Fruit fly (Drosophila melanogaster) whole organism, prepupa: ENCODE results near the gene opm.
A peak's percentile ranks its signal among the peaks of the same experiment; 100 is the strongest.

Experiments
- Blimp-1 ChIP-seq: fragments of 200-800 bp; sonication (Bioruptor generic); optimal IDR thresholded peaks from 3 replicates; lab custom pipeline; 2017; ENCODE audit warnings: missing biosample characterization, missing genetic modification characterization, mild to moderate bottlenecking, moderate library complexity, missing genetic modification reagents
- CG11294 ChIP-seq: fragments of 200-800 bp; sonication (Bioruptor generic); IDR thresholded peaks from 2 replicates; pipeline ENCODE4 v1.3.6; 2022; ENCODE audit warnings: missing biosample characterization, missing genetic modification characterization
- CG11762 ChIP-seq: fragments of 200-800 bp; sonication (Bioruptor generic); optimal IDR thresholded peaks from 3 replicates; lab custom pipeline; 2016; ENCODE audit warnings: missing biosample characterization, missing genetic modification characterization; ENCODE audit not compliant: insufficient read depth
- CG11902 ChIP-seq: fragments of 200-800 bp; sonication (Bioruptor generic); optimal IDR thresholded peaks from 3 replicates; lab custom pipeline; 2016; ENCODE audit warnings: missing biosample characterization, missing genetic modification characterization
- CG1621 ChIP-seq: fragments of 200-800 bp; sonication (Bioruptor generic); optimal IDR thresholded peaks from 3 replicates; lab custom pipeline; 2018; ENCODE audit warnings: missing biosample characterization, mild to moderate bottlenecking, missing genetic modification characterization
- CG16779 ChIP-seq: fragments of 200-800 bp; sonication (Bioruptor generic); optimal IDR thresholded peaks from 3 replicates; lab custom pipeline; 2017; ENCODE audit warnings: missing biosample characterization, mild to moderate bottlenecking, missing genetic modification characterization
- CG31627 ChIP-seq: fragments of 200-800 bp; sonication (Bioruptor generic); optimal IDR thresholded peaks from 3 replicates; lab custom pipeline; 2016; ENCODE audit warnings: missing biosample characterization, missing genetic modification characterization
- CG32006 ChIP-seq: fragments of 200-800 bp; sonication (Bioruptor generic); optimal IDR thresholded peaks from 3 replicates; lab custom pipeline; 2017; ENCODE audit warnings: missing biosample characterization, mild to moderate bottlenecking, missing genetic modification characterization
- CG3919 ChIP-seq: fragments of 200-800 bp; sonication (Bioruptor generic); optimal IDR thresholded peaks from 3 replicates; lab custom pipeline; 2016; ENCODE audit warnings: missing biosample characterization, missing genetic modification characterization
- CG4318 ChIP-seq: fragments of 200-800 bp; sonication (Bioruptor generic); optimal IDR thresholded peaks from 3 replicates; lab custom pipeline; 2017; ENCODE audit warnings: missing biosample characterization, mild to moderate bottlenecking, missing genetic modification characterization
- CG6808 ChIP-seq: fragments of 200-800 bp; sonication (Bioruptor generic); optimal IDR thresholded peaks from 3 replicates; lab custom pipeline; 2017; ENCODE audit warnings: missing biosample characterization, missing genetic modification characterization, mild to moderate bottlenecking, moderate library complexity, missing genetic modification reagents
- CG7368 ChIP-seq: fragments of 200-800 bp; sonication (Bioruptor generic); optimal IDR thresholded peaks from 3 replicates; lab custom pipeline; 2016; ENCODE audit warnings: missing biosample characterization, missing genetic modification characterization
- CG8119 ChIP-seq: fragments of 200-800 bp; sonication (Bioruptor generic); IDR thresholded peaks from 3 replicates; pipeline ENCODE4 v1.3.6; 2022; ENCODE audit warnings: missing biosample characterization, missing genetic modification characterization
- CG8319 ChIP-seq: fragments of 200-800 bp; sonication (Bioruptor generic); optimal IDR thresholded peaks from 3 replicates; lab custom pipeline; 2016; ENCODE audit warnings: missing biosample characterization, missing genetic modification characterization
- CG8632 ChIP-seq: fragments of 200-800 bp; sonication (Bioruptor generic); optimal IDR thresholded peaks from 3 replicates; lab custom pipeline; 2016; ENCODE audit warnings: missing biosample characterization, missing genetic modification characterization
- Eip75B ChIP-seq: fragments of 200-800 bp; sonication (Bioruptor generic); optimal IDR thresholded peaks from 3 replicates; lab custom pipeline; 2016; ENCODE audit warnings: missing biosample characterization, missing genetic modification characterization
- Eip93F ChIP-seq: fragments of 200-800 bp; sonication (Bioruptor generic); optimal IDR thresholded peaks from 2 replicates; lab custom pipeline; 2016; ENCODE audit warnings: missing biosample characterization, mild to moderate bottlenecking, missing genetic modification characterization
- Ets21C ChIP-seq: fragments of 200-800 bp; sonication (Bioruptor generic); optimal IDR thresholded peaks from 3 replicates; lab custom pipeline; 2016; ENCODE audit warnings: missing biosample characterization, missing genetic modification characterization
- Ets96B ChIP-seq: fragments of 200-800 bp; optimal IDR thresholded peaks from 2 replicates; lab custom pipeline; 2019; ENCODE audit warnings: missing biosample characterization, mild to moderate bottlenecking, missing genetic modification characterization, moderate library complexity
- Gug ChIP-seq: fragments of 200-800 bp; sonication (Bioruptor generic); IDR thresholded peaks from 2 replicates; pipeline ENCODE4 v1.3.6; 2022; ENCODE audit warnings: missing biosample characterization, missing genetic modification characterization
- Hr38 ChIP-seq: sonication (Bioruptor generic); optimal IDR thresholded peaks from 2 replicates; lab custom pipeline; 2016; ENCODE audit warnings: missing biosample characterization, missing genetic modification characterization
- Hr39 ChIP-seq: fragments of 200-800 bp; sonication (Bioruptor generic); optimal IDR thresholded peaks from 2 replicates; lab custom pipeline; 2016; ENCODE audit warnings: missing biosample characterization, missing genetic modification characterization
- Hr4 ChIP-seq: fragments of 200-800 bp; sonication (Bioruptor generic); optimal IDR thresholded peaks from 3 replicates; lab custom pipeline; 2016; ENCODE audit warnings: missing biosample characterization, missing genetic modification characterization
- Lpt ChIP-seq: fragments of 200-800 bp; sonication (Bioruptor generic); optimal IDR thresholded peaks from 3 replicates; lab custom pipeline; 2016; ENCODE audit warnings: missing biosample characterization, missing genetic modification characterization
- Met ChIP-seq: fragments of 200-800 bp; sonication (Bioruptor generic); optimal IDR thresholded peaks from 3 replicates; lab custom pipeline; 2016; ENCODE audit warnings: missing biosample characterization, missing genetic modification characterization
- OdsH ChIP-seq: fragments of 200-800 bp; sonication (Bioruptor generic); optimal IDR thresholded peaks from 3 replicates; lab custom pipeline; 2016; ENCODE audit warnings: missing biosample characterization, missing genetic modification characterization
- Smox ChIP-seq: fragments of 200-800 bp; sonication (Bioruptor generic); optimal IDR thresholded peaks from 3 replicates; lab custom pipeline; 2016; ENCODE audit warnings: missing biosample characterization, missing genetic modification characterization
- Sox102F ChIP-seq: fragments of 200-800 bp; sonication (Bioruptor generic); optimal IDR thresholded peaks from 2 replicates; lab custom pipeline; 2016; ENCODE audit warnings: missing biosample characterization, mild to moderate bottlenecking, missing genetic modification characterization
- Sox14 ChIP-seq: fragments of 200-800 bp; sonication (Bioruptor generic); optimal IDR thresholded peaks from 3 replicates; lab custom pipeline; 2016; ENCODE audit warnings: missing biosample characterization, missing genetic modification characterization
- achi ChIP-seq: fragments of 200-800 bp; sonication (Bioruptor generic); optimal IDR thresholded peaks from 3 replicates; lab custom pipeline; 2016; ENCODE audit warnings: missing biosample characterization, missing genetic modification characterization
- acj6 ChIP-seq: fragments of 200-800 bp; sonication (Bioruptor generic); optimal IDR thresholded peaks from 3 replicates; lab custom pipeline; 2016; ENCODE audit warnings: missing biosample characterization, missing genetic modification characterization
- dac ChIP-seq: fragments of 200-800 bp; sonication (Bioruptor generic); optimal IDR thresholded peaks from 2 replicates; lab custom pipeline; 2017; ENCODE audit warnings: missing biosample characterization, mild to moderate bottlenecking, missing genetic modification characterization
- dsx ChIP-seq: fragments of 200-800 bp; optimal IDR thresholded peaks from 3 replicates; lab custom pipeline; 2019; ENCODE audit warnings: missing biosample characterization, mild to moderate bottlenecking, missing genetic modification characterization, moderate library complexity; ENCODE audit not compliant: poor library complexity, severe bottlenecking
- eg ChIP-seq: fragments of 200-800 bp; sonication (Bioruptor generic); IDR thresholded peaks from 3 replicates; pipeline ENCODE4 v1.3.6; 2022; ENCODE audit warnings: missing biosample characterization, missing genetic modification characterization
- esn ChIP-seq: fragments of 200-800 bp; sonication (Bioruptor generic); optimal IDR thresholded peaks from 2 replicates; lab custom pipeline; 2016; ENCODE audit warnings: missing biosample characterization, mild to moderate bottlenecking, missing genetic modification characterization, moderate library complexity
- fd59A ChIP-seq: fragments of 200-800 bp; sonication (Bioruptor generic); optimal IDR thresholded peaks from 2 replicates; lab custom pipeline; 2017; ENCODE audit warnings: missing biosample characterization, mild to moderate bottlenecking, missing genetic modification characterization, missing genetic modification reagents
- fd85E ChIP-seq: fragments of 200-800 bp; sonication (Bioruptor generic); optimal IDR thresholded peaks from 3 replicates; lab custom pipeline; 2016; ENCODE audit warnings: missing biosample characterization, missing genetic modification characterization
- fkh ChIP-seq: fragments of 200-800 bp; sonication (Bioruptor generic); optimal IDR thresholded peaks from 3 replicates; lab custom pipeline; 2017; ENCODE audit warnings: missing biosample characterization, mild to moderate bottlenecking, missing genetic modification characterization, moderate library complexity
- net ChIP-seq: fragments of 200-800 bp; sonication (Bioruptor generic); optimal IDR thresholded peaks from 3 replicates; lab custom pipeline; 2016; ENCODE audit warnings: missing biosample characterization, missing genetic modification characterization
- pdm3 ChIP-seq: fragments of 200-800 bp; sonication (Bioruptor generic); optimal IDR thresholded peaks from 3 replicates; lab custom pipeline; 2016; ENCODE audit warnings: missing biosample characterization, missing genetic modification characterization
- salr ChIP-seq, 2 experiments: fragments of 200-800 bp; sonication (Bioruptor generic); optimal IDR thresholded peaks; 3 replicates each; lab custom pipeline; 2016 to 2018; ENCODE audit warnings: missing biosample characterization in 2 of 2, missing genetic modification characterization in 2 of 2, mild to moderate bottlenecking in 1 of 2
- spab ChIP-seq: fragments of 200-800 bp; sonication (Bioruptor generic); optimal IDR thresholded peaks from 2 replicates; lab custom pipeline; 2017; ENCODE audit warnings: missing biosample characterization, mild to moderate bottlenecking, missing genetic modification characterization, missing genetic modification reagents
- svp ChIP-seq: fragments of 200-800 bp; sonication (Bioruptor generic); peaks from one replicate; lab custom pipeline; 2016; ENCODE audit warnings: missing biosample characterization, missing genetic modification characterization

The opm gene

DNA sequence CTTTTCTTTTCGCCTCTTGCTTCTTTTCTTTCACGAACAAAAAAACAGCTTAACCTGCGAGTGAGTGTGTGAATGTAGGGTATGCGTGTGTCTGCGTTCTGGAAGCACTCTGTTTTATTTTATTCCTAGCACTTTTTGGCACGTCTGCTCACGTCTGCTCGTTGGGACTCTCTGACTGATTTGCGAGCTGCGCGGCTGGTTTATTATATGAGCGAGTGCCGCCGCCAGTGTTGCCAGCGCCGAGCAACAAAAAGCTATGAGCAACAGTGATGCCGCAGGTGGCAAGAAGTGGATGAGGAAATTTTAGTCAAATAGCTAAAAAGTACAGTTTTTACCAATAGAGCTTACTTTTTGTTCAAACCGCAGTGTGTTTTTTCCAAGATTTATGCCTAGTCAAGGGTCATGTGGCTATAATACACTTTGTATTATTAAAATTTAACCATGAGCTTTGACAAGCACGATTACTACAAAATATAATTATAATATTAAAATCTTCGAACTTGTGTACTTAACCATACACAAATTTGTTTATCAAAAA is 9.9 kb upstream of the opm start, which contains the start of gene Lsd-2 (continued):
- TF ChIP-seq Met (GFP tag; lab: Kevin White, UChicago), result peak; percentile 13
- peak; percentile 14 for TF ChIP-seq Ets21C (GFP tag; lab: Kevin White, UChicago)
- TF ChIP-seq CG11902, result no peak
- no peak for TF ChIP-seq spab (GFP tag; lab: Kevin White, UChicago)
- no peak for TF ChIP-seq Ets96B
- no peak for TF ChIP-seq OdsH (GFP tag; lab: Kevin White, UChicago)
- TF ChIP-seq Hr38 (GFP tag; lab: Kevin White, UChicago), result no peak
- peak; percentile 40 for TF ChIP-seq CG7368 (GFP tag; lab: Kevin White, UChicago)
- no peak for TF ChIP-seq CG1621 (tag; lab: Kevin White, UChicago)
- TF ChIP-seq fd59A (GFP tag; lab: Kevin White, UChicago), result peak; percentile 9
- peak; percentile 51 for TF ChIP-seq Eip75B (GFP tag; lab: Kevin White, UChicago)
- TF ChIP-seq salr (GFP tag; optimal IDR thresholded peaks at IDR 0.05; lab: Kevin White, UChicago), result peak in 1 of 2 experiments; percentile 21

dm6 chrX:15075485-15076037 is 9.3 kb upstream of the opm start:
- TF ChIP-seq Blimp-1 (GFP tag; lab: Kevin White, UChicago) (peak; percentile 48), esn (no peak)

dm6 chrX:15074646-15075351 is 8.6 kb upstream of the opm start:
- peak; percentile 88 for TF ChIP-seq CG4318
- TF ChIP-seq spab (GFP tag; lab: Kevin White, UChicago), result peak; percentile 79
- TF ChIP-seq CG8632 (GFP tag; lab: Kevin White, UChicago), result peak; percentile 80
- TF ChIP-seq net (GFP tag; lab: Kevin White, UChicago), result peak; percentile 89
- TF ChIP-seq CG11902, result peak; percentile 71
- TF ChIP-seq CG16779, result peak; percentile 85
- TF ChIP-seq Sox14 (GFP tag; lab: Kevin White, UChicago), result peak; percentile 88
- peak; percentile 47 for TF ChIP-seq Blimp-1 (GFP tag; lab: Kevin White, UChicago)
- peak; percentile 76 for TF ChIP-seq dsx
- peak; percentile 90 for TF ChIP-seq CG3919 (GFP tag; lab: Kevin White, UChicago)
- peak; percentile 84 for TF ChIP-seq Lpt
- TF ChIP-seq CG11762 (GFP tag; lab: Kevin White, UChicago), result peak; percentile 74
- TF ChIP-seq svp (GFP tag; lab: Kevin White, UChicago), result peak; percentile 93
- TF ChIP-seq Ets21C (GFP tag; lab: Kevin White, UChicago), result peak; percentile 61
- peak; percentile 80 for TF ChIP-seq Met (GFP tag; lab: Kevin White, UChicago)
- peak; percentile 88 for TF ChIP-seq acj6 (GFP tag; lab: Kevin White, UChicago)
- TF ChIP-seq Smox (GFP tag; lab: Kevin White, UChicago), result peak; percentile 74
- peak; percentile 67 for TF ChIP-seq CG8319 (GFP tag; lab: Kevin White, UChicago)
- peak; percentile 87 for TF ChIP-seq dac (GFP tag; lab: Kevin White, UChicago)
- TF ChIP-seq Hr38 (GFP tag; lab: Kevin White, UChicago), result peak; percentile 60
- peak; percentile 92 for TF ChIP-seq pdm3 (GFP tag; lab: Kevin White, UChicago)
- peak; percentile 76 for TF ChIP-seq CG1621 (tag; lab: Kevin White, UChicago)
- TF ChIP-seq eg (GFP tag; lab: Robert Waterston, UW), result peak; percentile 85
- TF ChIP-seq CG32006 (GFP tag; lab: Kevin White, UChicago), result peak; percentile 92
- TF ChIP-seq fd85E (GFP tag; lab: Kevin White, UChicago), result peak; percentile 40
- TF ChIP-seq CG8119 (GFP tag; lab: Robert Waterston, UW), result peak; percentile 86; the same call in 2 of the 3 replicates
- TF ChIP-seq Ets96B, result peak; percentile 83
- TF ChIP-seq fd59A (GFP tag; lab: Kevin White, UChicago), result peak; percentile 78
- TF ChIP-seq fkh (GFP tag; lab: Kevin White, UChicago), result peak; percentile 72
- no peak for TF ChIP-seq Eip93F (GFP tag; lab: Kevin White, UChicago)
- TF ChIP-seq Hr39 (GFP tag; lab: Kevin White, UChicago), result peak; percentile 79
- peak; percentile 82 for TF ChIP-seq CG7368 (GFP tag; lab: Kevin White, UChicago)
- TF ChIP-seq CG31627, result peak; percentile 79
- TF ChIP-seq CG6808, result peak; percentile 90
- peak; percentile 85 for TF ChIP-seq Eip75B (GFP tag; lab: Kevin White, UChicago)
- peak; percentile 83 for TF ChIP-seq Gug (GFP tag; lab: Robert Waterston, UW)
- TF ChIP-seq Hr4 (GFP tag; lab: Kevin White, UChicago), result peak; percentile 88
- peak; percentile 85 for TF ChIP-seq achi
- TF ChIP-seq CG11294, result peak; percentile 81
- peak; percentile 78 for TF ChIP-seq Sox102F (GFP tag; lab: Kevin White, UChicago)
